Comparison of ENCODE assay signal across 1 fruit fly cellular context in genomic region chr3L:8096106-8096558, dm6.
TF ChIP-seq lines count a peak whose summit lies in the region.

No protein-coding gene starts in this region.

TF ChIP-seq in whole organism, embryonic, 481 proteins besides CTCF, POLR2A, EP300 and RAD21 (continued from another document and continues in another):
- TF ChIP-seq Sox102F (GFP tag; optimal IDR thresholded peaks at IDR 0.05; lab: Kevin White, UChicago): peak; percentile 95
- TF ChIP-seq nom (GFP tag; optimal IDR thresholded peaks at IDR 0.05; lab: Kevin White, UChicago): no peak
- no peak for TF ChIP-seq yki (optimal IDR thresholded peaks at IDR 0.05; lab: Kevin White, UChicago)
- TF ChIP-seq Taf1 (GFP tag; IDR thresholded peaks at IDR 0.05; lab: Robert Waterston, UW): peak; percentile 88
- no peak for TF ChIP-seq CG13287 (GFP tag; IDR thresholded peaks at IDR 0.05; lab: Robert Waterston, UW; ENCODE audit: partially characterized antibody)
- peak; percentile 98 for TF ChIP-seq Fer3 (tag; optimal IDR thresholded peaks at IDR 0.05; lab: Kevin White, UChicago)
- TF ChIP-seq CG31224 (GFP tag; IDR thresholded peaks at IDR 0.05; lab: Robert Waterston, UW): peak; percentile 94
- peak; percentile 65 for TF ChIP-seq dimm (GFP tag; IDR thresholded peaks at IDR 0.05; lab: Robert Waterston, UW)
- TF ChIP-seq CG4328 (GFP tag; optimal IDR thresholded peaks at IDR 0.05; lab: Kevin White, UChicago): peak; percentile 95
- peak; percentile 75; the same call in 1 of the 2 replicates for TF ChIP-seq Rx (GFP tag; IDR thresholded peaks at IDR 0.05; lab: Robert Waterston, UW)
- peak; percentile 96 for TF ChIP-seq sens (GFP tag; lab: Kevin White, UChicago)
- peak; percentile 68 for TF ChIP-seq CG15696 (tag; optimal IDR thresholded peaks at IDR 0.05; lab: Kevin White, UChicago)
- TF ChIP-seq Six4 (GFP tag; optimal IDR thresholded peaks at IDR 0.05; lab: Kevin White, UChicago): peak; percentile 85
- TF ChIP-seq Atf6 (GFP tag; IDR thresholded peaks at IDR 0.05; lab: Robert Waterston, UW): peak; percentile 98
- TF ChIP-seq Oaz (GFP tag; IDR thresholded peaks at IDR 0.05; lab: Robert Waterston, UW): peak; percentile 92
- TF ChIP-seq ci (GFP tag; IDR thresholded peaks at IDR 0.05; lab: Robert Waterston, UW): peak; percentile 83
- no peak for TF ChIP-seq br (optimal IDR thresholded peaks at IDR 0.05; lab: Kevin White, UChicago)
- TF ChIP-seq CG5245 (GFP tag; optimal IDR thresholded peaks at IDR 0.05; lab: Kevin White, UChicago): peak; percentile 74
- TF ChIP-seq CG11504 (tag; optimal IDR thresholded peaks at IDR 0.05; lab: Kevin White, UChicago): peak; percentile 95
- TF ChIP-seq sob (GFP tag; IDR thresholded peaks at IDR 0.05; lab: Robert Waterston, UW): peak; percentile 97
- peak; percentile 88 for TF ChIP-seq CG17612 (GFP tag; IDR thresholded peaks at IDR 0.05; lab: Robert Waterston, UW)
- TF ChIP-seq chif (GFP tag; optimal IDR thresholded peaks at IDR 0.05; lab: Kevin White, UChicago): peak; percentile 49 to 70
- TF ChIP-seq CG13123 (GFP tag; optimal IDR thresholded peaks at IDR 0.05; lab: Kevin White, UChicago): peak; percentile 76
- peak; percentile 94 for TF ChIP-seq Hr3 (GFP tag; optimal IDR thresholded peaks at IDR 0.05; lab: Kevin White, UChicago)
- TF ChIP-seq CG7928 (GFP tag; optimal IDR thresholded peaks at IDR 0.05; lab: Kevin White, UChicago): peak; percentile 79
- TF ChIP-seq ac (GFP tag; optimal IDR thresholded peaks at IDR 0.05; lab: Kevin White, UChicago): no peak
- peak; percentile 94 for TF ChIP-seq CG13624 (GFP tag; optimal IDR thresholded peaks at IDR 0.05; lab: Kevin White, UChicago)
- TF ChIP-seq CG4617 (GFP tag; optimal IDR thresholded peaks at IDR 0.05; lab: Kevin White, UChicago; ENCODE audit: borderline replicate concordance): peak; percentile 78
- TF ChIP-seq esg (GFP tag; conservative IDR thresholded peaks at IDR 0.05; lab: Robert Waterston, UW): peak; percentile 94
- peak; percentile 64 for TF ChIP-seq Myb (GFP tag; optimal IDR thresholded peaks at IDR 0.05; lab: Kevin White, UChicago)
- TF ChIP-seq CG10654 (GFP tag; optimal IDR thresholded peaks at IDR 0.05; lab: Kevin White, UChicago): peak; percentile 90
- TF ChIP-seq CG4707 (GFP tag; optimal IDR thresholded peaks at IDR 0.05; lab: Kevin White, UChicago): peak; percentile 31
- TF ChIP-seq Ada2b (GFP tag; IDR thresholded peaks at IDR 0.05; lab: Robert Waterston, UW): peak; percentile 94
- peak; percentile 37; the same call in 1 of the 2 replicates for TF ChIP-seq CG10959 (GFP tag; IDR thresholded peaks at IDR 0.05; lab: Robert Waterston, UW)
- peak; percentile 67 for TF ChIP-seq CG17912 (GFP tag; optimal IDR thresholded peaks at IDR 0.05; lab: Kevin White, UChicago)
- TF ChIP-seq CG1603 (tag; optimal IDR thresholded peaks at IDR 0.05; lab: Kevin White, UChicago): no peak
- no peak for TF ChIP-seq dmrt11E (tag; optimal IDR thresholded peaks at IDR 0.05; lab: Kevin White, UChicago)
- TF ChIP-seq Xbp1 (GFP tag; optimal IDR thresholded peaks at IDR 0.05; lab: Kevin White, UChicago): peak; percentile 96
- no peak for TF ChIP-seq CG15479 (GFP tag; optimal IDR thresholded peaks at IDR 0.05; lab: Kevin White, UChicago)
- TF ChIP-seq pho (GFP tag; optimal IDR thresholded peaks at IDR 0.05; lab: Kevin White, UChicago): peak; percentile 86
- no peak for TF ChIP-seq CG30020 (tag; optimal IDR thresholded peaks at IDR 0.05; lab: Kevin White, UChicago)
- peak; percentile 99 for TF ChIP-seq Fer1 (GFP tag; optimal IDR thresholded peaks at IDR 0.05; lab: Kevin White, UChicago)
- TF ChIP-seq HmgD (GFP tag; optimal IDR thresholded peaks at IDR 0.05; lab: Kevin White, UChicago): peak; percentile 29
- no peak for TF ChIP-seq stwl (tag; optimal IDR thresholded peaks at IDR 0.05; lab: Kevin White, UChicago)
- no peak for TF ChIP-seq eve (GFP tag; optimal IDR thresholded peaks at IDR 0.05; lab: Kevin White, UChicago)
- no peak for TF ChIP-seq CG1832 (GFP tag; optimal IDR thresholded peaks at IDR 0.05; lab: Kevin White, UChicago)
- no peak for TF ChIP-seq CG7745 (tag; optimal IDR thresholded peaks at IDR 0.05; lab: Kevin White, UChicago)
- no peak for TF ChIP-seq mld (GFP tag; IDR thresholded peaks at IDR 0.05; lab: Robert Waterston, UW; ENCODE audit: partially characterized antibody)
- peak; percentile 77 for TF ChIP-seq onecut (GFP tag; IDR thresholded peaks at IDR 0.05; lab: Robert Waterston, UW)
- peak; percentile 84 for TF ChIP-seq ssp (GFP tag; IDR thresholded peaks at IDR 0.05; lab: Robert Waterston, UW)
- peak; percentile 76 for TF ChIP-seq CG33213 (GFP tag; optimal IDR thresholded peaks at IDR 0.05; lab: Kevin White, UChicago)
- TF ChIP-seq az2 (GFP tag; optimal IDR thresholded peaks at IDR 0.05; lab: Kevin White, UChicago): peak; percentile 93
- TF ChIP-seq CG14710 (tag; optimal IDR thresholded peaks at IDR 0.05; lab: Kevin White, UChicago): peak; percentile 45
- TF ChIP-seq Fer2 (tag; optimal IDR thresholded peaks at IDR 0.05; lab: Kevin White, UChicago): peak; percentile 90
- TF ChIP-seq gsb-n (tag; optimal IDR thresholded peaks at IDR 0.05; lab: Kevin White, UChicago): peak; percentile 61
- TF ChIP-seq jigr1 (GFP tag; IDR thresholded peaks at IDR 0.05; lab: Robert Waterston, UW): peak; percentile 79; the same call in 2 of the 3 replicates
- peak; percentile 92 for TF ChIP-seq CG31441 (GFP tag; IDR thresholded peaks at IDR 0.05; lab: Robert Waterston, UW)
- TF ChIP-seq mirr (GFP tag; optimal IDR thresholded peaks at IDR 0.05; lab: Kevin White, UChicago): peak; percentile 68
- peak; percentile 99 for TF ChIP-seq Hmr (GFP tag; optimal IDR thresholded peaks at IDR 0.05; lab: Kevin White, UChicago)
- peak; percentile 69 for TF ChIP-seq CG5953 (GFP tag; IDR thresholded peaks at IDR 0.05; lab: Robert Waterston, UW)
- peak; percentile 56 for TF ChIP-seq repo (GFP tag; optimal IDR thresholded peaks at IDR 0.05; lab: Kevin White, UChicago)
- TF ChIP-seq CG17328 (GFP tag; IDR thresholded peaks at IDR 0.05; lab: Robert Waterston, UW): peak; percentile 84
- peak; percentile 75 for TF ChIP-seq CG12744 (GFP tag; optimal IDR thresholded peaks at IDR 0.05; lab: Kevin White, UChicago)
- peak; percentile 89 for TF ChIP-seq CG1602 (GFP tag; optimal IDR thresholded peaks at IDR 0.05; lab: Kevin White, UChicago)
- peak; percentile 61 for TF ChIP-seq MTF-1 (GFP tag; optimal IDR thresholded peaks at IDR 0.05; lab: Kevin White, UChicago; ENCODE audit: borderline replicate concordance)
- TF ChIP-seq NC2α (GFP tag; optimal IDR thresholded peaks at IDR 0.05; lab: Kevin White, UChicago): no peak
- TF ChIP-seq Dp (GFP tag; optimal IDR thresholded peaks at IDR 0.05; lab: Kevin White, UChicago): peak; percentile 14
- TF ChIP-seq ab (GFP tag; optimal IDR thresholded peaks at IDR 0.05; lab: Kevin White, UChicago): peak; percentile 20
- peak; percentile 82 for TF ChIP-seq CG4854 (GFP tag; optimal IDR thresholded peaks at IDR 0.05; lab: Kevin White, UChicago)
- peak; percentile 96 for TF ChIP-seq Poxn (GFP tag; IDR thresholded peaks at IDR 0.05; lab: Robert Waterston, UW)
- TF ChIP-seq CG10979 (tag; optimal IDR thresholded peaks at IDR 0.05; lab: Kevin White, UChicago): peak; percentile 75
- peak; percentile 82 for TF ChIP-seq CG4820 (GFP tag; optimal IDR thresholded peaks at IDR 0.05; lab: Kevin White, UChicago)
- peak; percentile 94 for TF ChIP-seq CG14441 (GFP tag; IDR thresholded peaks at IDR 0.05; lab: Robert Waterston, UW)
- TF ChIP-seq sna (GFP tag; IDR thresholded peaks at IDR 0.05; lab: Robert Waterston, UW; ENCODE audit: partially characterized antibody): no peak
- peak; percentile 84 for TF ChIP-seq HLH3B (GFP tag; IDR thresholded peaks at IDR 0.05; lab: Robert Waterston, UW)
- TF ChIP-seq CG33557 (GFP tag; optimal IDR thresholded peaks at IDR 0.05; lab: Kevin White, UChicago): no peak
- TF ChIP-seq bigmax (GFP tag; optimal IDR thresholded peaks at IDR 0.05; lab: Kevin White, UChicago): no peak
- peak; percentile 76 for TF ChIP-seq CG3995 (GFP tag; optimal IDR thresholded peaks at IDR 0.05; lab: Kevin White, UChicago)
- peak; percentile 90 for TF ChIP-seq vvl (GFP tag; IDR thresholded peaks at IDR 0.05; lab: Robert Waterston, UW)
- TF ChIP-seq dan (GFP tag; IDR thresholded peaks at IDR 0.05; lab: Robert Waterston, UW): no peak
- peak; percentile 83 for TF ChIP-seq kay (GFP tag; optimal IDR thresholded peaks at IDR 0.05; lab: Kevin White, UChicago)
- TF ChIP-seq crol (GFP tag; IDR thresholded peaks at IDR 0.05; lab: Robert Waterston, UW): peak; percentile 40; the same call in 1 of the 2 replicates
- TF ChIP-seq Ets97D (GFP tag; optimal IDR thresholded peaks at IDR 0.05; lab: Kevin White, UChicago): peak; percentile 53
- peak; percentile 96 for TF ChIP-seq Aef1 (GFP tag; IDR thresholded peaks at IDR 0.05; lab: Robert Waterston, UW)
- TF ChIP-seq Opbp (GFP tag; IDR thresholded peaks at IDR 0.05; lab: Robert Waterston, UW; ENCODE audit: partially characterized antibody): no peak
- TF ChIP-seq CG13894 (tag; optimal IDR thresholded peaks at IDR 0.05; lab: Kevin White, UChicago): peak; percentile 97
- TF ChIP-seq PHDP (tag; optimal IDR thresholded peaks at IDR 0.05; lab: Kevin White, UChicago): peak; percentile 97
- TF ChIP-seq CG2129 (GFP tag; IDR thresholded peaks at IDR 0.05; lab: Robert Waterston, UW; ENCODE audit: partially characterized antibody): no peak
- peak; percentile 98 for TF ChIP-seq CG10147 (GFP tag; optimal IDR thresholded peaks at IDR 0.05; lab: Kevin White, UChicago)
- TF ChIP-seq CG15011 (GFP tag; optimal IDR thresholded peaks at IDR 0.05; lab: Kevin White, UChicago): peak; percentile 92
- TF ChIP-seq HLH4C (GFP tag; IDR thresholded peaks at IDR 0.05; lab: Robert Waterston, UW; ENCODE audit: partially characterized antibody): no peak
- peak; percentile 98 for TF ChIP-seq gem (tag; optimal IDR thresholded peaks at IDR 0.05; lab: Kevin White, UChicago)
- TF ChIP-seq Hr51 (GFP tag; optimal IDR thresholded peaks at IDR 0.05; lab: Kevin White, UChicago): peak; percentile 90 to 98
- peak; percentile 78 to 88 for TF ChIP-seq Pdp1 (GFP tag; optimal IDR thresholded peaks at IDR 0.05; lab: Kevin White, UChicago)
- peak; percentile 95 for TF ChIP-seq CG13424 (tag; optimal IDR thresholded peaks at IDR 0.05; lab: Kevin White, UChicago)
- peak; percentile 81 for TF ChIP-seq CG5180 (GFP tag; optimal IDR thresholded peaks at IDR 0.05; lab: Kevin White, UChicago)
- peak; percentile 53 for TF ChIP-seq lbe (GFP tag; optimal IDR thresholded peaks at IDR 0.05; lab: Kevin White, UChicago)
- TF ChIP-seq CG2120 (GFP tag; optimal IDR thresholded peaks at IDR 0.05; lab: Kevin White, UChicago): peak; percentile 97
- TF ChIP-seq grau (tag; optimal IDR thresholded peaks at IDR 0.05; lab: Kevin White, UChicago): peak; percentile 97
- TF ChIP-seq wek (GFP tag; optimal IDR thresholded peaks at IDR 0.05; lab: Kevin White, UChicago): peak; percentile 19
- peak; percentile 94 for TF ChIP-seq scrt (GFP tag; optimal IDR thresholded peaks at IDR 0.05; lab: Kevin White, UChicago)
- TF ChIP-seq Chrac-16 (GFP tag; optimal IDR thresholded peaks at IDR 0.05; lab: Kevin White, UChicago): peak; percentile 93
- peak; percentile 90 for TF ChIP-seq CG1233 (GFP tag; optimal IDR thresholded peaks at IDR 0.05; lab: Kevin White, UChicago)
- peak; percentile 94 for TF ChIP-seq sd (tag; optimal IDR thresholded peaks at IDR 0.05; lab: Kevin White, UChicago)
- peak; percentile 97 for TF ChIP-seq CG3281 (GFP tag; optimal IDR thresholded peaks at IDR 0.05; lab: Kevin White, UChicago)
- peak; percentile 96 for TF ChIP-seq lilli (GFP tag; optimal IDR thresholded peaks at IDR 0.05; lab: Kevin White, UChicago)
- peak; percentile 71 for TF ChIP-seq Lim3 (GFP tag; IDR thresholded peaks at IDR 0.05; lab: Robert Waterston, UW)
- TF ChIP-seq hkb (optimal IDR thresholded peaks at IDR 0.05; lab: Kevin White, UChicago): no peak
- peak; percentile 96 for TF ChIP-seq hkb (GFP tag; IDR thresholded peaks at IDR 0.05; lab: Robert Waterston, UW)
- TF ChIP-seq CG4424 (GFP tag; optimal IDR thresholded peaks at IDR 0.05; lab: Kevin White, UChicago): peak; percentile 88
- TF ChIP-seq CG6689 (GFP tag; IDR thresholded peaks at IDR 0.05; lab: Robert Waterston, UW): peak; percentile 93
- TF ChIP-seq grn (GFP tag; optimal IDR thresholded peaks at IDR 0.05; lab: Kevin White, UChicago): peak; percentile 33
- peak; percentile 81 for TF ChIP-seq CG1647 (GFP tag; optimal IDR thresholded peaks at IDR 0.05; lab: Kevin White, UChicago)
- no peak for TF ChIP-seq hth (optimal IDR thresholded peaks at IDR 0.05; lab: Kevin White, UChicago)
- peak; percentile 72 for TF ChIP-seq exex (tag; optimal IDR thresholded peaks at IDR 0.05; lab: Kevin White, UChicago)
- peak; percentile 94 for TF ChIP-seq stc (GFP tag; IDR thresholded peaks at IDR 0.05; lab: Robert Waterston, UW)
- peak; percentile 73 for TF ChIP-seq CG12769 (tag; optimal IDR thresholded peaks at IDR 0.05; lab: Kevin White, UChicago)
- TF ChIP-seq CG11695 (GFP tag; IDR thresholded peaks at IDR 0.05; lab: Robert Waterston, UW): peak; percentile 96
- peak; percentile 17 for TF ChIP-seq BEAF-32 (GFP tag; optimal IDR thresholded peaks at IDR 0.05; lab: Kevin White, UChicago)
- TF ChIP-seq CG7372 (GFP tag; IDR thresholded peaks at IDR 0.05; lab: Robert Waterston, UW): peak; percentile 95
- TF ChIP-seq CG12391 (tag; optimal IDR thresholded peaks at IDR 0.05; lab: Kevin White, UChicago): peak; percentile 95
- TF ChIP-seq rib (GFP tag; IDR thresholded peaks at IDR 0.05; lab: Robert Waterston, UW): peak; percentile 97
- peak; percentile 88 for TF ChIP-seq CG18476 (GFP tag; optimal IDR thresholded peaks at IDR 0.05; lab: Kevin White, UChicago)
- peak; percentile 95 for TF ChIP-seq org-1 (GFP tag; optimal IDR thresholded peaks at IDR 0.05; lab: Kevin White, UChicago)
- no peak for TF ChIP-seq chinmo (GFP tag; IDR thresholded peaks at IDR 0.05; lab: Robert Waterston, UW; ENCODE audit: partially characterized antibody)
- TF ChIP-seq wor (GFP tag; IDR thresholded peaks at IDR 0.05; lab: Robert Waterston, UW): peak; percentile 86
- TF ChIP-seq twi (tag; optimal IDR thresholded peaks at IDR 0.05; lab: Kevin White, UChicago): no peak
- TF ChIP-seq Hr39 (optimal IDR thresholded peaks at IDR 0.05; lab: Kevin White, UChicago): no peak
- 0 out of 2 replicates have a peak, but pooled peaks have one; percentile 47 for TF ChIP-seq gt (GFP tag; IDR thresholded peaks at IDR 0.05; lab: Robert Waterston, UW)
- TF ChIP-seq CG6175 (GFP tag; IDR thresholded peaks at IDR 0.05; lab: Robert Waterston, UW): peak; percentile 92
- peak; percentile 87 for TF ChIP-seq zfh2 (GFP tag; optimal IDR thresholded peaks at IDR 0.05; lab: Kevin White, UChicago)
- TF ChIP-seq Hsf (GFP tag; optimal IDR thresholded peaks at IDR 0.05; lab: Kevin White, UChicago): peak; percentile 79
